Worm (Caenorhabditis elegans): ENCODE data around the gene rnp-4.

- TF ChIP-seq ceh-39 (tag; optimal IDR thresholded peaks at IDR 0.05) (no peak), mls-2 (tag; optimal IDR thresholded peaks at IDR 0.05) (no peak), nhr-28 (tag; optimal IDR thresholded peaks at IDR 0.05) (no peak), ztf-11 (tag; optimal IDR thresholded peaks at IDR 0.05) (no peak), nhr-2 (tag; optimal IDR thresholded peaks at IDR 0.05) (no peak)
Measured at ce11 chrIII:4456579-4456978, 50.5 kb downstream of the rnp-4 start.

Measured in whole organism, mixed stage, embryonic.